Fruit fly (Drosophila melanogaster): ENCODE results near the gene CG7560.
A peak's percentile ranks its signal among the peaks of the same experiment; 100 is the strongest.

Gene CG7560

DNA sequence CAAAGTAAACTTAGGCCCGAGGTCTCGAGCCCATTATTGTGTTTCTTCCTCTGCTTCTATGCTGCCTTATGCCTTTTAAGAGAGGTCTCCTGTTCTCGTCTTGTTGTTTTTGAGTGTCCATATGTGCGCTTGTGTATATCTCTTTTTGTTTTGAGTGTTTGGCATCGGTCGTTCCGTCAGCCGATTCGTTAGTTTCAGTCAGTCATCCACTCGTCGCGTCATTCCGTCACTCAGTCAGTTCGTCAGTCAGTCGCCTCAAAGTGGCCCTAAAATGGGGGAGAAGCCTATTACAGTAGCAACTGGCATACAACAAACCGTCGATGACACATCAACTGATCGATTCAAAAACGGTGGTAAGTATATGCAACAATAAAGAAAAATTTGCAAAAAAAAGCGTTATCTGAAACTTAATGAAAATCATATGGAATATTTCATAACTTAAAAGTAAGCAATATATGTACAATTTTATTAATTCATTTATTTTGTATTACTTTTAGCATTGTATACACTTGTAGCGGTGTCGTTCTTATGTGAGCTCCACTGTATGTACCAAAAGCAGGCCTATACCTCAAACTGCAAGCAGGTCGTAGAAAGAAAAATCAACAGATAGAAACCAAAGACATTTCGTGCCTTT is 6.8 kb upstream of the CG7560 start (continued):
- TF ChIP-seq CG10654 (GFP tag; optimal IDR thresholded peaks at IDR 0.05) (peak; percentile 91), stwl (tag; optimal IDR thresholded peaks at IDR 0.05) (peak; percentile 53), grau (tag; optimal IDR thresholded peaks at IDR 0.05) (peak; percentile 100), CG9215 (GFP tag; IDR thresholded peaks at IDR 0.05) (peak; percentile 89), CG17385 (GFP tag; optimal IDR thresholded peaks at IDR 0.05) (peak; percentile 88), fu2 (GFP tag; optimal IDR thresholded peaks at IDR 0.05) (peak; percentile 86), CG12236 (GFP tag; optimal IDR thresholded peaks at IDR 0.05) (peak; percentile 50), sr (GFP tag; IDR thresholded peaks at IDR 0.05) (no peak; the same call in 2 of the 3 replicates), zen (tag; optimal IDR thresholded peaks at IDR 0.05) (peak; percentile 96), CG14014 (GFP tag; IDR thresholded peaks at IDR 0.05) (peak; percentile 96), kah (GFP tag; optimal IDR thresholded peaks at IDR 0.05) (peak; percentile 91), ash1 (GFP tag; optimal IDR thresholded peaks at IDR 0.05) (no peak), aop (GFP tag; IDR thresholded peaks at IDR 0.05) (peak; percentile 97), wdn (GFP tag; IDR thresholded peaks at IDR 0.05) (peak; percentile 79), jigr1 (GFP tag; IDR thresholded peaks at IDR 0.05) (peak; percentile 96), row (GFP tag; IDR thresholded peaks at IDR 0.05) (peak; percentile 98), ERR (GFP tag; optimal IDR thresholded peaks at IDR 0.05) (peak; percentile 72), nmo (GFP tag; optimal IDR thresholded peaks at IDR 0.05) (peak; percentile 96), ci (GFP tag; IDR thresholded peaks at IDR 0.05) (peak; percentile 99), Dref (GFP tag; IDR thresholded peaks at IDR 0.05) (no peak), bab2 (GFP tag; optimal IDR thresholded peaks at IDR 0.05) (peak; percentile 81), cato (GFP tag; optimal IDR thresholded peaks at IDR 0.05; ENCODE audit: borderline replicate concordance) (peak; percentile 55), mam (GFP tag; optimal IDR thresholded peaks at IDR 0.05) (peak; percentile 73), HmgZ (tag; optimal IDR thresholded peaks at IDR 0.05) (peak; percentile 88), zfh2 (GFP tag; optimal IDR thresholded peaks at IDR 0.05) (peak; percentile 54), pho (GFP tag; optimal IDR thresholded peaks at IDR 0.05) (peak; percentile 74), Dp (GFP tag; optimal IDR thresholded peaks at IDR 0.05) (peak; percentile 6), Mad (GFP tag; optimal IDR thresholded peaks at IDR 0.05) (peak; percentile 90), Meics (GFP tag; optimal IDR thresholded peaks at IDR 0.05) (peak; percentile 89), Taf1 (GFP tag; IDR thresholded peaks at IDR 0.05) (peak; percentile 71), CG15269 (tag; optimal IDR thresholded peaks at IDR 0.05) (peak; percentile 96), inv (GFP tag; IDR thresholded peaks at IDR 0.05; ENCODE audit: partially characterized antibody) (no peak), CG15696 (tag; optimal IDR thresholded peaks at IDR 0.05) (peak; percentile 98), tin (GFP tag; optimal IDR thresholded peaks at IDR 0.05) (peak; percentile 93), Hand (GFP tag; optimal IDR thresholded peaks at IDR 0.05) (peak; percentile 78), grn (GFP tag; optimal IDR thresholded peaks at IDR 0.05) (no peak), Lhr (GFP tag; optimal IDR thresholded peaks at IDR 0.05) (peak; percentile 87), CG42726 (GFP tag; IDR thresholded peaks at IDR 0.05; ENCODE audit: partially characterized antibody) (no peak), CG14667 (GFP tag; IDR thresholded peaks at IDR 0.05) (peak; percentile 91), ind (GFP tag; optimal IDR thresholded peaks at IDR 0.05) (peak; percentile 92), CG10565 (GFP tag; optimal IDR thresholded peaks at IDR 0.05) (peak; percentile 70), CoRest (tag; optimal IDR thresholded peaks at IDR 0.05) (peak; percentile 96), CG7745 (tag; optimal IDR thresholded peaks at IDR 0.05) (peak; percentile 74), CG15011 (GFP tag; optimal IDR thresholded peaks at IDR 0.05) (peak; percentile 86), CG33557 (GFP tag; optimal IDR thresholded peaks at IDR 0.05) (peak; percentile 96), Blimp-1 (GFP tag; optimal IDR thresholded peaks at IDR 0.05) (peak; percentile 94), hb (GFP tag; IDR thresholded peaks at IDR 0.05; ENCODE audit: partially characterized antibody) (no peak), CG8924 (tag; optimal IDR thresholded peaks at IDR 0.05) (peak; percentile 97), Oli (tag; optimal IDR thresholded peaks at IDR 0.05) (peak; percentile 96), al (GFP tag; IDR thresholded peaks at IDR 0.05) (peak; percentile 87)
